Worm (Caenorhabditis elegans) whole organism, L1 larva: Measurements from ENCODE around the gene dnj-23.

Experiments used
- Y116A8C.19 ChIP-seq: sonication (generic microtip); optimal IDR thresholded peaks from 2 replicates; lab custom pipeline; 2016; ENCODE audit warnings: missing compliant biosample characterization, missing genetic modification characterization, borderline replicate concordance
- fkh-10 ChIP-seq: sonication (generic microtip); optimal IDR thresholded peaks from 2 replicates; lab custom pipeline; 2017; ENCODE audit warnings: missing biosample characterization, missing genetic modification reagents, missing genetic modification characterization
- hlh-4 ChIP-seq: sonication (generic microtip); optimal IDR thresholded peaks from 2 replicates; lab custom pipeline; 2016; ENCODE audit warnings: mild to moderate bottlenecking, missing genetic modification characterization, missing compliant biosample characterization
- lin-15B ChIP-seq: fragments of 150-350 bp; sonication (generic microtip); optimal IDR thresholded peaks from 3 replicates; lab custom pipeline; 2014; ENCODE audit warnings: missing biosample characterization, missing genetic modification characterization
- nhr-28 ChIP-seq: fragments of 150-350 bp; optimal IDR thresholded peaks from 2 replicates; lab custom pipeline; 2014; ENCODE audit warnings: missing biosample characterization, missing genetic modification characterization
- skn-1 ChIP-seq: fragments of 150-350 bp; optimal IDR thresholded peaks from 2 replicates; lab custom pipeline; 2014; ENCODE audit warnings: missing biosample characterization, missing genetic modification characterization

DNA sequence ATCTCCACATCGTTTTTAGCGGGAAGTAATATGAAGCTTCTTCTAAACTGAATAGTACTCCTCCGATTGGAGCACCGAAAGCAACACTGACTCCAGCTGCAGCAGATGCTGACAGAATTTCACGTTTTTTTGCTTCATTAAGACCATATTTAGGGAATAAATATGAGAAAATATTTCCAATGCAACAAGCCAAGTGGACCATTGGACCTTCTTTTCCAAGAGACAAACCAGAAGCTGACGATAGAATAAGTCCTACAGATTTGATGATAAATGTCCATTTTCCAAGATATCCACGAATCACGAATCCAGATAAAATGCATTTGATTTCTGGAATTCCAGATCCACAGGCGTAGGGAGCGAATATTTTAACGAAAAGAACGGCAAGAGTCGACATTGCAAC is 11.1 kb downstream of the dnj-23 start:
- no peak for TF ChIP-seq lin-15B (tag; lab: Kevin White, UChicago)
- TF ChIP-seq fkh-10 (GFP tag; lab: Kevin White, UChicago): no peak
- no peak for TF ChIP-seq skn-1 (tag; lab: Kevin White, UChicago)
- TF ChIP-seq hlh-4: no peak
- TF ChIP-seq Y116A8C.19: no peak
- no peak for TF ChIP-seq nhr-28 (tag; lab: Kevin White, UChicago)
